Fruit fly (Drosophila melanogaster) whole organism, embryonic: ENCODE measurements around the gene Uvrag.

ENCODE experiments used
- BtbVII ChIP-seq: fragments of 200-800 bp; sonication (Bioruptor generic); optimal IDR thresholded peaks from 3 replicates; lab custom pipeline; 2017; ENCODE audit warnings: missing biosample characterization, mild to moderate bottlenecking, missing genetic modification characterization
- CG10209 ChIP-seq: fragments of 200-800 bp; sonication (Bioruptor generic); optimal IDR thresholded peaks from 3 replicates; lab custom pipeline; 2017; ENCODE audit warnings: missing biosample characterization, mild to moderate bottlenecking, missing genetic modification characterization, missing genetic modification reagents
- CG10543 ChIP-seq: fragments of 200-800 bp; sonication (Bioruptor generic); optimal IDR thresholded peaks from 3 replicates; lab custom pipeline; 2017; ENCODE audit warnings: missing biosample characterization, mild to moderate bottlenecking, missing genetic modification characterization, moderate library complexity
- CG10979 ChIP-seq: fragments of 200-800 bp; sonication (Bioruptor generic); optimal IDR thresholded peaks from 2 replicates; lab custom pipeline; 2018; ENCODE audit warnings: missing biosample characterization, mild to moderate bottlenecking, missing genetic modification characterization, moderate library complexity
- CG12071 ChIP-seq: fragments of 200-800 bp; sonication (Bioruptor generic); optimal IDR thresholded peaks from 3 replicates; lab custom pipeline; 2018; ENCODE audit warnings: missing biosample characterization, mild to moderate bottlenecking, missing genetic modification characterization
- CG12299 ChIP-seq: fragments of 200-800 bp; sonication (Bioruptor generic); optimal IDR thresholded peaks from 2 replicates; lab custom pipeline; 2018; ENCODE audit warnings: missing biosample characterization, mild to moderate bottlenecking, missing genetic modification characterization
- CG12659 ChIP-seq: fragments of 200-800 bp; sonication (Bioruptor generic); optimal IDR thresholded peaks from 3 replicates; lab custom pipeline; 2017; ENCODE audit warnings: mild to moderate bottlenecking, missing biosample characterization, missing genetic modification reagents, missing genetic modification characterization
- CG13296 ChIP-seq: fragments of 200-800 bp; sonication (Bioruptor generic); optimal IDR thresholded peaks from 3 replicates; lab custom pipeline; 2018; ENCODE audit warnings: missing biosample characterization, mild to moderate bottlenecking, missing genetic modification characterization
- CG13775 ChIP-seq: fragments of 200-800 bp; sonication (Bioruptor generic); optimal IDR thresholded peaks from 3 replicates; lab custom pipeline; 2017; ENCODE audit warnings: missing biosample characterization, mild to moderate bottlenecking, missing genetic modification characterization
- CG14667 ChIP-seq: fragments of 200-800 bp; sonication (Bioruptor generic); IDR thresholded peaks from 2 replicates; pipeline ENCODE4 v1.3.6; 2022; ENCODE audit warnings: missing biosample characterization, missing genetic modification characterization
- CG15073 ChIP-seq: fragments of 200-800 bp; sonication (Bioruptor generic); optimal IDR thresholded peaks from 2 replicates; lab custom pipeline; 2016; ENCODE audit warnings: missing biosample characterization, missing genetic modification characterization
- CG1602 ChIP-seq: fragments of 200-800 bp; sonication (Bioruptor generic); optimal IDR thresholded peaks from 3 replicates; lab custom pipeline; 2016; ENCODE audit warnings: missing biosample characterization, missing genetic modification characterization
- CG17186 ChIP-seq: fragments of 200-800 bp; sonication (Bioruptor generic); optimal IDR thresholded peaks from 3 replicates; lab custom pipeline; 2017; ENCODE audit warnings: missing biosample characterization, missing genetic modification reagents, missing genetic modification characterization
- CG30403 ChIP-seq: fragments of 200-800 bp; sonication (Bioruptor generic); optimal IDR thresholded peaks from 3 replicates; lab custom pipeline; 2016; ENCODE audit warnings: missing biosample characterization, missing genetic modification characterization
- CG31441 ChIP-seq: fragments of 200-800 bp; sonication (Bioruptor generic); IDR thresholded peaks from 2 replicates; pipeline ENCODE4 v1.3.6; 2022; ENCODE audit warnings: missing biosample characterization, missing genetic modification characterization
- CG4617 ChIP-seq: fragments of 200-800 bp; sonication (Bioruptor generic); optimal IDR thresholded peaks from 3 replicates; lab custom pipeline; 2016; ENCODE audit warnings: missing biosample characterization, missing genetic modification characterization, borderline replicate concordance
- CG7372 ChIP-seq: fragments of 200-800 bp; sonication (Bioruptor generic); IDR thresholded peaks from 2 replicates; pipeline ENCODE4 v1.3.6; 2022; ENCODE audit warnings: missing biosample characterization, missing genetic modification characterization
- D19B ChIP-seq: fragments of 200-800 bp; sonication (Bioruptor generic); optimal IDR thresholded peaks from 2 replicates; lab custom pipeline; 2017; ENCODE audit warnings: missing biosample characterization, mild to moderate bottlenecking, missing genetic modification characterization
- Dip2 ChIP-seq: fragments of 200-800 bp; sonication (Bioruptor generic); IDR thresholded peaks from 2 replicates; pipeline ENCODE4 v1.3.6; 2022; ENCODE audit warnings: missing biosample characterization, missing genetic modification characterization
- Fer3 ChIP-seq: fragments of 200-800 bp; sonication (Bioruptor generic); optimal IDR thresholded peaks from 2 replicates; lab custom pipeline; 2018; ENCODE audit warnings: missing biosample characterization, mild to moderate bottlenecking, missing genetic modification characterization, moderate library complexity
- HLH4C ChIP-seq: fragments of 200-800 bp; sonication (Bioruptor generic); IDR thresholded peaks from 3 replicates; pipeline ENCODE4 v1.3.6; 2022; ENCODE audit warnings: missing biosample characterization, missing genetic modification characterization; ENCODE audit not compliant: partially characterized antibody
- Hey ChIP-seq: fragments of 200-800 bp; sonication (Bioruptor generic); optimal IDR thresholded peaks from 3 replicates; lab custom pipeline; 2018; ENCODE audit warnings: missing biosample characterization, mild to moderate bottlenecking, missing genetic modification characterization
- Med ChIP-seq: fragments of 200-800 bp; sonication (Bioruptor generic); peaks from one replicate; lab custom pipeline; 2016; ENCODE audit warnings: missing biosample characterization, missing genetic modification characterization, mild to moderate bottlenecking, inconsistent platforms, moderate library complexity
- Mes4 ChIP-seq: fragments of 200-800 bp; sonication (Bioruptor generic); optimal IDR thresholded peaks from 2 replicates; lab custom pipeline; 2016; ENCODE audit warnings: missing biosample characterization, missing genetic modification characterization
- NFAT ChIP-seq: fragments of 200-800 bp; sonication (Bioruptor generic); IDR thresholded peaks from 2 replicates; pipeline ENCODE4 v1.3.6; 2022; ENCODE audit warnings: missing biosample characterization, missing genetic modification characterization
- TFAM ChIP-seq: fragments of 200-800 bp; sonication (Bioruptor generic); optimal IDR thresholded peaks from 2 replicates; lab custom pipeline; 2017; ENCODE audit warnings: missing biosample characterization, missing genetic modification characterization, inconsistent platforms
- Xrp1 ChIP-seq: fragments of 200-800 bp; sonication (Bioruptor generic); IDR thresholded peaks from 2 replicates; pipeline ENCODE4 v1.3.6; 2022; ENCODE audit warnings: missing biosample characterization, missing genetic modification characterization
- cg ChIP-seq: fragments of 200-800 bp; sonication (Bioruptor generic); optimal IDR thresholded peaks from 3 replicates; lab custom pipeline; 2019; ENCODE audit warnings: missing biosample characterization, mild to moderate bottlenecking, missing genetic modification characterization, moderate library complexity
- chif ChIP-seq, 2 experiments: fragments of 200-800 bp; sonication (Bioruptor generic); optimal IDR thresholded peaks; 3 replicates each; lab custom pipeline; 2016; ENCODE audit warnings: missing biosample characterization in 2 of 2, missing genetic modification characterization in 2 of 2
- corto ChIP-seq: fragments of 200-800 bp; sonication (Bioruptor generic); optimal IDR thresholded peaks from 2 replicates; lab custom pipeline; 2016; ENCODE audit warnings: missing biosample characterization, mild to moderate bottlenecking, missing genetic modification characterization, moderate library complexity
- eve ChIP-seq, 2 experiments: fragments of >200 bp; optimal IDR thresholded peaks; 2 replicates each; lab custom pipeline; 2017; ENCODE audit warnings: missing biosample characterization in 2 of 2, missing genetic modification characterization in 2 of 2
- fd96Cb ChIP-seq: fragments of 200-800 bp; sonication (Bioruptor generic); optimal IDR thresholded peaks from 2 replicates; lab custom pipeline; 2018; ENCODE audit warnings: missing biosample characterization, mild to moderate bottlenecking, missing genetic modification characterization, moderate library complexity
- gcm2 ChIP-seq: fragments of 200-800 bp; sonication (Bioruptor generic); optimal IDR thresholded peaks from 2 replicates; lab custom pipeline; 2016; ENCODE audit warnings: missing biosample characterization, missing genetic modification characterization
- inv ChIP-seq: fragments of 200-800 bp; sonication (Bioruptor generic); IDR thresholded peaks from 2 replicates; pipeline ENCODE4 v1.3.6; 2022; ENCODE audit warnings: missing biosample characterization, missing genetic modification characterization; ENCODE audit not compliant: partially characterized antibody
- lmd ChIP-seq: fragments of 200-800 bp; sonication (Bioruptor generic); IDR thresholded peaks from 2 replicates; pipeline ENCODE4 v1.3.6; 2022; ENCODE audit warnings: missing biosample characterization, missing genetic modification characterization
- mld ChIP-seq: fragments of 200-800 bp; sonication (Bioruptor generic); IDR thresholded peaks from 3 replicates; pipeline ENCODE4 v1.3.6; 2022; ENCODE audit warnings: missing biosample characterization, missing genetic modification characterization; ENCODE audit not compliant: partially characterized antibody
- nerfin-1 ChIP-seq: fragments of 200-800 bp; sonication (Bioruptor generic); optimal IDR thresholded peaks from 3 replicates; lab custom pipeline; 2019; ENCODE audit warnings: missing biosample characterization, mild to moderate bottlenecking, missing genetic modification characterization, moderate library complexity
- nerfin-2 ChIP-seq: fragments of 200-800 bp; sonication (Bioruptor generic); IDR thresholded peaks from 2 replicates; pipeline ENCODE4 v1.3.6; 2022; ENCODE audit warnings: missing biosample characterization, missing genetic modification characterization; ENCODE audit not compliant: partially characterized antibody
- pnt ChIP-seq: fragments of 200-800 bp; sonication (Bioruptor generic); optimal IDR thresholded peaks from 3 replicates; lab custom pipeline; 2016; ENCODE audit warnings: missing biosample characterization, missing genetic modification characterization
- pum ChIP-seq: fragments of 200-800 bp; sonication (Bioruptor generic); optimal IDR thresholded peaks from 2 replicates; lab custom pipeline; 2016; ENCODE audit warnings: missing biosample characterization, missing genetic modification characterization
- repo ChIP-seq: fragments of 200-800 bp; sonication (Bioruptor generic); optimal IDR thresholded peaks from 2 replicates; lab custom pipeline; 2016; ENCODE audit warnings: missing biosample characterization, missing genetic modification characterization
- sc ChIP-seq, 3 experiments: fragments of >200 bp in 2 of 3; fragments of 200-800 bp in 1 of 3; sonication (Bioruptor generic) in 1 of 3; optimal IDR thresholded peaks; 2 replicates in 2 of 3; 3 replicates in 1 of 3; lab custom pipeline; 2017; ENCODE audit warnings: mild to moderate bottlenecking in 1 of 3, missing biosample characterization in 1 of 3, missing genetic modification characterization in 1 of 3, missing genetic modification reagents in 1 of 3
- sisA ChIP-seq: fragments of 200-800 bp; sonication (Bioruptor generic); IDR thresholded peaks from 2 replicates; pipeline ENCODE4 v1.3.6; 2022; ENCODE audit warnings: missing biosample characterization, missing genetic modification characterization
- so ChIP-seq: fragments of 200-800 bp; sonication (Bioruptor generic); IDR thresholded peaks from 3 replicates; pipeline ENCODE4 v1.3.6; 2022; ENCODE audit warnings: missing biosample characterization, missing genetic modification characterization
- sob ChIP-seq: fragments of 200-800 bp; sonication (Bioruptor generic); IDR thresholded peaks from 2 replicates; pipeline ENCODE4 v1.3.6; 2022; ENCODE audit warnings: missing biosample characterization, missing genetic modification characterization
- ssp ChIP-seq: fragments of 200-800 bp; sonication (Bioruptor generic); IDR thresholded peaks from 2 replicates; pipeline ENCODE4 v1.3.6; 2022; ENCODE audit warnings: missing biosample characterization, missing genetic modification characterization
- tin ChIP-seq: fragments of 200-800 bp; sonication (Bioruptor generic); optimal IDR thresholded peaks from 3 replicates; lab custom pipeline; 2016; ENCODE audit warnings: missing biosample characterization, missing genetic modification characterization
- z ChIP-seq: fragments of 200-800 bp; sonication (Bioruptor generic); IDR thresholded peaks from 3 replicates; pipeline ENCODE4 v1.3.6; 2022; ENCODE audit warnings: missing biosample characterization, missing genetic modification characterization

The Uvrag gene

dm6 chr2L:13290276-13291065 lies 3.9 kb downstream of the Uvrag start (continued):
- no peak for TF ChIP-seq pnt (GFP tag; lab: Kevin White, UChicago)
- no peak for TF ChIP-seq gcm2 (GFP tag; lab: Kevin White, UChicago)
- no peak for TF ChIP-seq mld
- peak; percentile 65 for TF ChIP-seq CG10209 (GFP tag; lab: Kevin White, UChicago)
- peak; percentile 29 for TF ChIP-seq fd96Cb (tag; lab: Kevin White, UChicago)
- TF ChIP-seq CG7372 (GFP tag; lab: Robert Waterston, UW) = peak; percentile 29; the same call in 1 of the 2 replicates
- no peak for TF ChIP-seq CG30403
- peak; percentile 12; the same call in 1 of the 2 replicates for TF ChIP-seq lmd (GFP tag; lab: Robert Waterston, UW)
- TF ChIP-seq sob (GFP tag; lab: Robert Waterston, UW) = peak; percentile 36
- peak; percentile 86 for TF ChIP-seq CG10543 (GFP tag; lab: Kevin White, UChicago)
- TF ChIP-seq so = 0 out of 3 replicates have a peak, but pooled peaks have one; percentile 6
- TF ChIP-seq Med (GFP tag; lab: Kevin White, UChicago) = peak; percentile 96
- peak; percentile 85 for TF ChIP-seq D19B (GFP tag; lab: Kevin White, UChicago)
- TF ChIP-seq corto = no peak
- peak; percentile 29; the same call in 1 of the 2 replicates for TF ChIP-seq inv (GFP tag; lab: Robert Waterston, UW)
- no peak for TF ChIP-seq chif (GFP tag; optimal IDR thresholded peaks at IDR 0.05; lab: Kevin White, UChicago)
- TF ChIP-seq CG14667 = no peak
- peak; percentile 13 for TF ChIP-seq CG1602 (GFP tag; lab: Kevin White, UChicago)
- TF ChIP-seq CG12659 (GFP tag; lab: Kevin White, UChicago) = peak; percentile 78
- peak; percentile 95 for TF ChIP-seq CG13296 (GFP tag; lab: Kevin White, UChicago)
- TF ChIP-seq CG31441 (GFP tag; lab: Robert Waterston, UW) = peak; percentile 56; the same call in 1 of the 2 replicates
- no peak for TF ChIP-seq sisA
- no peak for TF ChIP-seq CG4617
- no peak for TF ChIP-seq sc (optimal IDR thresholded peaks at IDR 0.05; lab: Kevin White, UChicago)
- peak; percentile 54 for TF ChIP-seq sc (GFP tag; optimal IDR thresholded peaks at IDR 0.05; lab: Kevin White, UChicago)
- peak; percentile 89 for TF ChIP-seq BtbVII (GFP tag; lab: Kevin White, UChicago)
- no peak for TF ChIP-seq nerfin-2 (GFP tag; lab: Robert Waterston, UW)
- TF ChIP-seq nerfin-1 (tag; lab: Kevin White, UChicago) = peak; percentile 60
- TF ChIP-seq Xrp1 (GFP tag; lab: Robert Waterston, UW) = peak; percentile 72
- TF ChIP-seq Mes4 (GFP tag; lab: Kevin White, UChicago) = peak; percentile 50
- TF ChIP-seq TFAM (GFP tag; lab: Kevin White, UChicago) = no peak
- TF ChIP-seq CG12299 = peak; percentile 77
- peak; percentile 28 for TF ChIP-seq CG10979 (tag; lab: Kevin White, UChicago)
- TF ChIP-seq HLH4C (GFP tag; lab: Robert Waterston, UW) = peak; percentile 52; the same call in 1 of the 3 replicates
- TF ChIP-seq pum (GFP tag; lab: Kevin White, UChicago) = no peak
- no peak for TF ChIP-seq tin (GFP tag; lab: Kevin White, UChicago)
- TF ChIP-seq cg (GFP tag; lab: Kevin White, UChicago) = no peak
- no peak for TF ChIP-seq ssp (GFP tag; lab: Robert Waterston, UW)
- peak; percentile 88 for TF ChIP-seq Fer3 (tag; lab: Kevin White, UChicago)
- no peak for TF ChIP-seq CG15073 (GFP tag; lab: Kevin White, UChicago)
- 0 out of 2 replicates have a peak, but pooled peaks have one; percentile 29 for TF ChIP-seq NFAT (GFP tag; lab: Robert Waterston, UW)
- TF ChIP-seq z (GFP tag; lab: Robert Waterston, UW) = peak; percentile 47; the same call in 2 of the 3 replicates
- TF ChIP-seq CG12071 (GFP tag; lab: Kevin White, UChicago) = peak; percentile 96
- TF ChIP-seq Dip2 (GFP tag; lab: Robert Waterston, UW) = no peak
- peak; percentile 26 for TF ChIP-seq CG13775
- peak; percentile 34 for TF ChIP-seq repo
- no peak for TF ChIP-seq eve (GFP tag; optimal IDR thresholded peaks at IDR 0.05; lab: Kevin White, UChicago)
- peak; percentile 87 for TF ChIP-seq Hey (tag; lab: Kevin White, UChicago)
- TF ChIP-seq CG17186 = no peak
